Worm (Caenorhabditis elegans): ENCODE measurements around the gene pcp-4.

- TF ChIP-seq W03F9.2 (tag; optimal IDR thresholded peaks at IDR 0.05) (no peak), dao-5 (tag; optimal IDR thresholded peaks at IDR 0.05) (no peak), him-1 (tag; optimal IDR thresholded peaks at IDR 0.05) (no peak)
Measured at ce11 chrV:19778608-19779007, 52.2 kb downstream of the pcp-4 start, which contains the start of gene fbxa-194.
